Worm (Caenorhabditis elegans) whole organism, young adult: ENCODE measurements around the gene F35C5.3.

Experiments
- F23B12.7 ChIP-seq: sonication (generic microtip); optimal IDR thresholded peaks from 2 replicates; lab custom pipeline; 2017; ENCODE audit warnings: missing genetic modification characterization, mild to moderate bottlenecking, missing compliant biosample characterization, antibody characterized with exemption, moderate library complexity; ENCODE audit not compliant: insufficient read depth
- F33H1.4 ChIP-seq: fragments of 200-800 bp; sonication (Bioruptor generic); IDR thresholded peaks from 2 replicates; pipeline ENCODE4 v1.3.6; 2022; ENCODE audit warnings: missing genetic modification reagents, missing genetic modification characterization, missing compliant biosample characterization
- F39B2.1 ChIP-seq: fragments of 200-800 bp; sonication (Bioruptor generic); IDR thresholded peaks from 2 replicates; pipeline ENCODE4 v1.3.6; 2022; ENCODE audit warnings: missing genetic modification reagents, missing genetic modification characterization, missing compliant biosample characterization
- F55B11.4 ChIP-seq: sonication (generic microtip); optimal IDR thresholded peaks from 2 replicates; lab custom pipeline; 2016; ENCODE audit warnings: missing compliant biosample characterization, missing genetic modification characterization, borderline replicate concordance; ENCODE audit not compliant: insufficient read depth
- T07F8.4 ChIP-seq: sonication (generic microtip); optimal IDR thresholded peaks from 2 replicates; lab custom pipeline; 2016; ENCODE audit warnings: mild to moderate bottlenecking, missing genetic modification characterization, moderate library complexity, missing compliant biosample characterization
- Y67H2A.10 ChIP-seq: fragments of 200-800 bp; sonication (Bioruptor generic); conservative IDR thresholded peaks from 2 replicates; pipeline ENCODE4 v1.3.6; 2022; ENCODE audit warnings: missing genetic modification reagents, missing genetic modification characterization, missing compliant biosample characterization
- Y95B8A.8 ChIP-seq: fragments of 200-800 bp; sonication (Bioruptor generic); IDR thresholded peaks from 2 replicates; pipeline ENCODE4 v1.3.6; 2022; ENCODE audit warnings: missing genetic modification reagents, missing genetic modification characterization, missing compliant biosample characterization
- ama-1 ChIP-seq, 3 experiments: fragments of 150-350 bp in 1 of 3; sonication (generic microtip) in 2 of 3; optimal IDR thresholded peaks; 2 replicates each; lab custom pipeline; 2014 to 2018; ENCODE audit warnings: missing biosample characterization in 2 of 3, missing genetic modification characterization in 2 of 3, missing genetic modification reagents in 2 of 3
- aptf-2 ChIP-seq: fragments of 200-800 bp; sonication (Bioruptor generic); conservative IDR thresholded peaks from 2 replicates; pipeline ENCODE4 v1.3.6; 2022; ENCODE audit warnings: missing genetic modification reagents, missing genetic modification characterization, missing compliant biosample characterization
- atf-7 ChIP-seq: sonication (generic microtip); optimal IDR thresholded peaks from 2 replicates; lab custom pipeline; 2017; ENCODE audit warnings: mild to moderate bottlenecking, missing genetic modification characterization, missing compliant biosample characterization
- athp-1 ChIP-seq: sonication (generic microtip); optimal IDR thresholded peaks from 2 replicates; lab custom pipeline; 2017; ENCODE audit warnings: mild to moderate bottlenecking, missing genetic modification characterization, missing compliant biosample characterization
- attf-3 ChIP-seq: fragments of 200-800 bp; sonication (Bioruptor generic); conservative IDR thresholded peaks from 2 replicates; pipeline ENCODE4 v1.3.6; 2022; ENCODE audit warnings: missing genetic modification reagents, missing genetic modification characterization, missing compliant biosample characterization
- attf-6 ChIP-seq: fragments of 200-800 bp; sonication (Bioruptor generic); IDR thresholded peaks from 2 replicates; pipeline ENCODE4 v1.3.6; 2022; ENCODE audit warnings: missing genetic modification reagents, missing genetic modification characterization, missing compliant biosample characterization
- bed-1 ChIP-seq: fragments of 200-800 bp; sonication (Bioruptor generic); IDR thresholded peaks from 2 replicates; pipeline ENCODE4 v1.3.6; 2022; ENCODE audit warnings: missing genetic modification reagents, missing genetic modification characterization, missing compliant biosample characterization
- cebp-1 ChIP-seq, 2 experiments: fragments of 200-800 bp in 1 of 2; sonication (Bioruptor generic) in 1 of 2; sonication (generic microtip) in 1 of 2; IDR thresholded peaks in 1 of 2; optimal IDR thresholded peaks in 1 of 2; 2 replicates each; pipeline versions ENCODE4 v1.3.6 to Lab custom; 2017 to 2022; ENCODE audit warnings: missing compliant biosample characterization in 2 of 2, missing genetic modification characterization in 2 of 2, mild to moderate bottlenecking in 1 of 2, missing genetic modification reagents in 1 of 2, moderate library complexity in 1 of 2
- cebp-2 ChIP-seq: fragments of 200-800 bp; sonication (Bioruptor generic); IDR thresholded peaks from 2 replicates; pipeline ENCODE4 v1.3.6; 2022; ENCODE audit warnings: missing genetic modification characterization, missing compliant biosample characterization
- ceh-100 ChIP-seq: fragments of 200-800 bp; sonication (Bioruptor generic); IDR thresholded peaks from 2 replicates; pipeline ENCODE4 v1.3.6; 2022; ENCODE audit warnings: missing genetic modification reagents, missing genetic modification characterization, missing compliant biosample characterization
- ceh-40 ChIP-seq: fragments of 200-800 bp; sonication (Bioruptor generic); IDR thresholded peaks from 2 replicates; pipeline ENCODE4 v1.3.6; 2022; ENCODE audit warnings: missing genetic modification characterization, missing compliant biosample characterization
- ceh-58 ChIP-seq: fragments of 200-800 bp; sonication (Bioruptor generic); IDR thresholded peaks from 2 replicates; pipeline ENCODE4 v1.3.6; 2022; ENCODE audit warnings: missing genetic modification characterization, missing compliant biosample characterization
- dox-1 ChIP-seq: fragments of 200-800 bp; sonication (Bioruptor generic); IDR thresholded peaks from 2 replicates; pipeline ENCODE4 v1.3.6; 2022; ENCODE audit warnings: missing genetic modification reagents, missing genetic modification characterization, missing compliant biosample characterization
- efl-1 ChIP-seq: fragments of 150-350 bp; optimal IDR thresholded peaks from 2 replicates; lab custom pipeline; 2014; ENCODE audit warnings: missing biosample characterization, missing genetic modification reagents, missing genetic modification characterization
- egrh-3 ChIP-seq: fragments of 200-800 bp; sonication (Bioruptor generic); IDR thresholded peaks from 2 replicates; pipeline ENCODE4 v1.3.6; 2022; ENCODE audit warnings: missing genetic modification reagents, missing genetic modification characterization, missing compliant biosample characterization
- ekl-4 ChIP-seq: fragments of 200-800 bp; sonication (Bioruptor generic); IDR thresholded peaks from 2 replicates; pipeline ENCODE4 v1.3.6; 2022; ENCODE audit warnings: missing genetic modification reagents, missing genetic modification characterization, missing compliant biosample characterization
- fkh-3 ChIP-seq: sonication (generic microtip); optimal IDR thresholded peaks from 2 replicates; lab custom pipeline; 2016; ENCODE audit warnings: mild to moderate bottlenecking, missing genetic modification characterization, missing compliant biosample characterization
- hlh-12 ChIP-seq: sonication (generic microtip); optimal IDR thresholded peaks from 2 replicates; lab custom pipeline; 2016; ENCODE audit warnings: missing genetic modification characterization, missing compliant biosample characterization
- hmg-20 ChIP-seq: fragments of 200-800 bp; sonication (Bioruptor generic); IDR thresholded peaks from 2 replicates; pipeline ENCODE4 v1.3.6; 2022; ENCODE audit warnings: missing genetic modification reagents, missing genetic modification characterization, missing compliant biosample characterization
- hrde-1 ChIP-seq: sonication (generic microtip); optimal IDR thresholded peaks from 2 replicates; lab custom pipeline; 2016; ENCODE audit warnings: missing genetic modification characterization, mild to moderate bottlenecking, missing compliant biosample characterization, moderate library complexity, missing genotype, missing genetic modification reagents, borderline replicate concordance
- hsf-1 ChIP-seq: fragments of 200-800 bp; sonication (Bioruptor generic); IDR thresholded peaks from 2 replicates; pipeline ENCODE4 v1.3.6; 2022; ENCODE audit warnings: missing genetic modification reagents, missing genetic modification characterization, missing compliant biosample characterization
- let-526 ChIP-seq: fragments of 200-800 bp; sonication (Bioruptor generic); IDR thresholded peaks from 2 replicates; pipeline ENCODE4 v1.3.6; 2022; ENCODE audit warnings: missing genetic modification reagents, missing genetic modification characterization, missing compliant biosample characterization
- lin-40 ChIP-seq: sonication (generic microtip); optimal IDR thresholded peaks from 2 replicates; lab custom pipeline; 2016; ENCODE audit warnings: missing genetic modification characterization, mild to moderate bottlenecking, missing compliant biosample characterization, missing genotype, missing genetic modification reagents
- lsl-1 ChIP-seq: fragments of 200-800 bp; sonication (Bioruptor generic); optimal IDR thresholded peaks from 2 replicates; lab custom pipeline; 2018; ENCODE audit warnings: mild to moderate bottlenecking, missing genetic modification characterization, moderate library complexity, missing compliant biosample characterization
- madf-3 ChIP-seq: fragments of 200-800 bp; sonication (Bioruptor generic); IDR thresholded peaks from 2 replicates; pipeline ENCODE4 v1.3.6; 2022; ENCODE audit warnings: missing genetic modification reagents, missing genetic modification characterization, missing compliant biosample characterization
- mel-28 ChIP-seq: sonication (generic microtip); optimal IDR thresholded peaks from 2 replicates; lab custom pipeline; 2016; ENCODE audit warnings: borderline replicate concordance, mild to moderate bottlenecking, missing genetic modification characterization, missing compliant biosample characterization
- mxl-1 ChIP-seq: sonication (generic microtip); optimal IDR thresholded peaks from 2 replicates; lab custom pipeline; 2016; ENCODE audit warnings: missing genetic modification characterization, missing compliant biosample characterization
- nfyb-1 ChIP-seq: fragments of 200-800 bp; sonication (Bioruptor generic); IDR thresholded peaks from 2 replicates; pipeline ENCODE4 v1.3.6; 2022; ENCODE audit warnings: missing genetic modification reagents, missing genetic modification characterization, missing compliant biosample characterization
- nhr-90 ChIP-seq: sonication (generic microtip); optimal IDR thresholded peaks from 2 replicates; lab custom pipeline; 2016; ENCODE audit warnings: missing genotype, mild to moderate bottlenecking, missing genetic modification characterization, missing compliant biosample characterization
- pha-4 ChIP-seq: fragments of 150-350 bp; sonication (generic microtip); optimal IDR thresholded peaks from 2 replicates; lab custom pipeline; 2014; ENCODE audit warnings: missing biosample characterization, missing genetic modification reagents, missing genetic modification characterization
- rpc-1 ChIP-seq, 2 experiments: fragments of 150-350 bp in 1 of 2; sonication (generic microtip) in 1 of 2; optimal IDR thresholded peaks; 2 replicates each; lab custom pipeline; 2014 to 2018; ENCODE audit warnings: missing biosample characterization in 1 of 2, missing genetic modification characterization in 1 of 2, missing genetic modification reagents in 1 of 2, missing genotype in 1 of 2
- sdz-38 ChIP-seq: sonication (generic microtip); optimal IDR thresholded peaks from 2 replicates; lab custom pipeline; 2016; ENCODE audit warnings: missing genotype, missing genetic modification characterization, missing compliant biosample characterization
- snpc-3.4 ChIP-seq: sonication (generic microtip); optimal IDR thresholded peaks from 2 replicates; lab custom pipeline; 2017; ENCODE audit warnings: missing genetic modification characterization, mild to moderate bottlenecking, missing compliant biosample characterization, antibody characterized with exemption, moderate library complexity, missing genotype, missing genetic modification reagents
- unc-130 ChIP-seq: sonication (generic microtip); optimal IDR thresholded peaks from 2 replicates; lab custom pipeline; 2016; ENCODE audit warnings: missing genetic modification reagents, missing genetic modification characterization, missing compliant biosample characterization
- unc-62 ChIP-seq: fragments of 150-350 bp; optimal IDR thresholded peaks from 2 replicates; lab custom pipeline; 2014; ENCODE audit warnings: missing biosample characterization, missing genetic modification reagents, missing genetic modification characterization
- xnd-1 ChIP-seq: sonication (generic microtip); optimal IDR thresholded peaks from 2 replicates; lab custom pipeline; 2016; ENCODE audit warnings: missing genotype, missing genetic modification reagents, missing genetic modification characterization, missing compliant biosample characterization
- ztf-25 ChIP-seq: fragments of 200-800 bp; sonication (Bioruptor generic); IDR thresholded peaks from 2 replicates; pipeline ENCODE4 v1.3.6; 2022; ENCODE audit warnings: missing genetic modification reagents, missing genetic modification characterization, missing compliant biosample characterization

F35C5.3 gene

ce11 chrII:12918960-12919553 is 30.5 kb downstream of the F35C5.3 start, which contains the start of the genes F58G1.2 and wago-4 (continued):
- TF ChIP-seq let-526 (GFP tag; lab: Robert Waterston, UW): no peak
- no peak for TF ChIP-seq Y67H2A.10
- TF ChIP-seq ceh-40 (GFP tag; lab: Robert Waterston, UW): no peak
- 0 out of 2 replicates have a peak, but pooled peaks have one; percentile 24 for TF ChIP-seq Y95B8A.8
- TF ChIP-seq atf-7 (tag; lab: Kevin White, UChicago): no peak
- no peak for TF ChIP-seq egrh-3 (GFP tag; lab: Robert Waterston, UW)
- no peak for TF ChIP-seq sdz-38 (tag; lab: Kevin White, UChicago)
- TF ChIP-seq lin-40 (tag; lab: Kevin White, UChicago): no peak
- no peak for TF ChIP-seq F39B2.1 (GFP tag; lab: Robert Waterston, UW)
- no peak for TF ChIP-seq cebp-2 (GFP tag; lab: Robert Waterston, UW)
- TF ChIP-seq attf-3 (GFP tag; lab: Robert Waterston, UW): peak; percentile 100
- no peak for TF ChIP-seq mel-28 (tag; lab: Kevin White, UChicago)
- TF ChIP-seq snpc-3.4 (tag; lab: Kevin White, UChicago): peak; percentile 79
- peak; percentile 71 for TF ChIP-seq xnd-1
- peak; percentile 96 for TF ChIP-seq F33H1.4
- no peak for TF ChIP-seq bed-1 (GFP tag; lab: Robert Waterston, UW)
- TF ChIP-seq cebp-1 (GFP tag; IDR thresholded peaks at IDR 0.05; lab: Robert Waterston, UW): no peak
- peak; percentile 51 for TF ChIP-seq cebp-1 (tag; optimal IDR thresholded peaks at IDR 0.05; lab: Kevin White, UChicago)
- no peak for TF ChIP-seq unc-62
- no peak for TF ChIP-seq nfyb-1
- TF ChIP-seq ama-1 (optimal IDR thresholded peaks at IDR 0.05; lab: Kevin White, UChicago): no peak
- TF ChIP-seq ama-1 (GFP tag; optimal IDR thresholded peaks at IDR 0.05; lab: Kevin White, UChicago): no peak
- peak; percentile 90 for TF ChIP-seq efl-1 (GFP tag; lab: Kevin White, UChicago)
- no peak for TF ChIP-seq ztf-25 (GFP tag; lab: Robert Waterston, UW)
- no peak for TF ChIP-seq athp-1 (tag; lab: Kevin White, UChicago)
- no peak for TF ChIP-seq hrde-1 (tag; lab: Kevin White, UChicago)
- TF ChIP-seq ceh-58 (GFP tag; lab: Robert Waterston, UW): no peak
- TF ChIP-seq lsl-1 (GFP tag; lab: Kevin White, UChicago): peak; percentile 94
- peak; percentile 79 for TF ChIP-seq hsf-1 (GFP tag; lab: Robert Waterston, UW)
- peak; percentile 10 for TF ChIP-seq unc-130 (GFP tag; lab: Kevin White, UChicago)
- TF ChIP-seq ceh-100 (GFP tag; lab: Robert Waterston, UW): 0 out of 2 replicates have a peak, but pooled peaks have one; percentile 13
- TF ChIP-seq rpc-1 (optimal IDR thresholded peaks at IDR 0.05; lab: Kevin White, UChicago): no peak
- no peak for TF ChIP-seq rpc-1 (tag; optimal IDR thresholded peaks at IDR 0.05; lab: Kevin White, UChicago)
- TF ChIP-seq T07F8.4 (tag; lab: Kevin White, UChicago): no peak
- no peak for TF ChIP-seq ekl-4
- peak; percentile 44 for TF ChIP-seq F23B12.7 (tag; lab: Kevin White, UChicago)
- TF ChIP-seq hlh-12 (tag; lab: Kevin White, UChicago): no peak
- TF ChIP-seq mxl-1 (tag; lab: Kevin White, UChicago): no peak

- no peak for TF ChIP-seq nhr-90
- TF ChIP-seq lin-40 (tag; lab: Kevin White, UChicago): no peak
- no peak for TF ChIP-seq snpc-3.4 (tag; lab: Kevin White, UChicago)
- no peak for TF ChIP-seq dox-1 (GFP tag; lab: Robert Waterston, UW)
- TF ChIP-seq madf-3 (GFP tag; lab: Robert Waterston, UW): no peak
- no peak for TF ChIP-seq aptf-2 (GFP tag; lab: Robert Waterston, UW)
- TF ChIP-seq F55B11.4: no peak
- TF ChIP-seq hsf-1 (GFP tag; lab: Robert Waterston, UW): no peak
- TF ChIP-seq attf-3 (GFP tag; lab: Robert Waterston, UW): no peak
- no peak for TF ChIP-seq fkh-3 (tag; lab: Kevin White, UChicago)
- no peak for TF ChIP-seq mel-28 (tag; lab: Kevin White, UChicago)
- TF ChIP-seq hmg-20 (GFP tag; lab: Robert Waterston, UW): no peak
- TF ChIP-seq cebp-2 (GFP tag; lab: Robert Waterston, UW): no peak
- TF ChIP-seq pha-4 (tag; lab: Kevin White, UChicago): no peak
- no peak for TF ChIP-seq attf-6 (GFP tag; lab: Robert Waterston, UW)
- no peak for TF ChIP-seq ceh-58 (GFP tag; lab: Robert Waterston, UW)
- no peak for TF ChIP-seq nfyb-1
- TF ChIP-seq, all 124 proteins: peak for 0
Measured at ce11 chrII:12921478-12921877, 32.9 kb downstream of the F35C5.3 start.
